Worm (Caenorhabditis elegans) whole organism, L4/young adult: ENCODE results near the gene ech-6.

ENCODE experiments used
- dao-5 ChIP-seq: sonication (generic microtip); optimal IDR thresholded peaks from 2 replicates; lab custom pipeline; 2016; ENCODE audit warnings: missing genotype, missing genetic modification characterization, moderate library complexity, missing compliant biosample characterization
- him-1 ChIP-seq: sonication (generic microtip); optimal IDR thresholded peaks from 2 replicates; lab custom pipeline; 2016; ENCODE audit warnings: missing genotype, missing genetic modification reagents, missing genetic modification characterization, missing compliant biosample characterization

ce11 chrIII:9744525-9744924, 8.2 kb downstream of the ech-6 start:
- TF ChIP-seq him-1 (tag; lab: Kevin White, UChicago) (no peak), dao-5 (tag; lab: Kevin White, UChicago) (no peak)
